Worm (Caenorhabditis elegans) whole organism, L4 larva: ENCODE measurements around the gene ung-1.

Experiments used
- ceh-82 ChIP-seq: sonication (generic microtip); optimal IDR thresholded peaks from 2 replicates; lab custom pipeline; 2017; ENCODE audit warnings: missing biosample characterization, missing genetic modification characterization
- ctbp-1 ChIP-seq: fragments of 200-800 bp; sonication (Bioruptor generic); IDR thresholded peaks from 2 replicates; pipeline ENCODE4 v1.3.6; 2022; ENCODE audit warnings: missing genetic modification reagents, missing genetic modification characterization, missing compliant biosample characterization
- lsy-2 ChIP-seq, 2 experiments: fragments of 150-350 bp in 1 of 2; sonication (generic microtip) in 1 of 2; optimal IDR thresholded peaks; 2 replicates each; lab custom pipeline; 2014 to 2017; ENCODE audit warnings: missing biosample characterization in 2 of 2, missing genetic modification characterization in 2 of 2
- snpc-1.2 ChIP-seq: fragments of 200-800 bp; sonication (Bioruptor generic); IDR thresholded peaks from 2 replicates; pipeline ENCODE4 v1.3.6; 2022; ENCODE audit warnings: missing genetic modification reagents, missing genetic modification characterization, missing compliant biosample characterization

- TF ChIP-seq lsy-2 (tag; optimal IDR thresholded peaks at IDR 0.05; lab: Kevin White, UChicago), result no peak
- no peak for TF ChIP-seq ceh-82 (tag; lab: Kevin White, UChicago)
- TF ChIP-seq snpc-1.2 (GFP tag; lab: Robert Waterston, UW), result no peak
- TF ChIP-seq ctbp-1 (GFP tag; lab: Robert Waterston, UW), result no peak
These were observed 22.8 kb downstream of the ung-1 start for ce11 chrIII:11951111-11951510.
